Fruit fly (Drosophila melanogaster) whole organism, embryonic: Measurements from ENCODE around the gene CG32052.

Source experiments
- Ada2b ChIP-seq: fragments of 200-800 bp; sonication (Bioruptor generic); IDR thresholded peaks from 2 replicates; pipeline ENCODE4 v1.3.6; 2022; ENCODE audit warnings: missing biosample characterization, missing genetic modification characterization
- Atf6 ChIP-seq: fragments of 200-800 bp; sonication (Bioruptor generic); IDR thresholded peaks from 2 replicates; pipeline ENCODE4 v1.3.6; 2022; ENCODE audit warnings: missing biosample characterization, missing genetic modification characterization
- CG11560 ChIP-seq: fragments of 200-800 bp; sonication (Bioruptor generic); IDR thresholded peaks from 3 replicates; pipeline ENCODE4 v1.3.6; 2022; ENCODE audit warnings: missing biosample characterization, missing genetic modification characterization
- CG11695 ChIP-seq: fragments of 200-800 bp; sonication (Bioruptor generic); IDR thresholded peaks from 3 replicates; pipeline ENCODE4 v1.3.6; 2022; ENCODE audit warnings: missing biosample characterization, missing genetic modification characterization
- CG11723 ChIP-seq: fragments of 200-800 bp; sonication (Bioruptor generic); optimal IDR thresholded peaks from 2 replicates; lab custom pipeline; 2017; ENCODE audit warnings: missing biosample characterization, mild to moderate bottlenecking, missing genetic modification characterization
- CG12659 ChIP-seq: fragments of 200-800 bp; sonication (Bioruptor generic); optimal IDR thresholded peaks from 3 replicates; lab custom pipeline; 2017; ENCODE audit warnings: mild to moderate bottlenecking, missing biosample characterization, missing genetic modification reagents, missing genetic modification characterization
- CG13287 ChIP-seq: fragments of 200-800 bp; sonication (Bioruptor generic); IDR thresholded peaks from 2 replicates; pipeline ENCODE4 v1.3.6; 2022; ENCODE audit warnings: missing biosample characterization, missing genetic modification characterization; ENCODE audit not compliant: partially characterized antibody
- CG15479 ChIP-seq: fragments of 200-800 bp; sonication (Bioruptor generic); optimal IDR thresholded peaks from 3 replicates; lab custom pipeline; 2019; ENCODE audit warnings: missing biosample characterization, mild to moderate bottlenecking, missing genetic modification characterization, moderate library complexity
- CG16813 ChIP-seq: fragments of 200-800 bp; sonication (Bioruptor generic); IDR thresholded peaks from 3 replicates; pipeline ENCODE4 v1.3.6; 2022; ENCODE audit warnings: missing biosample characterization, missing genetic modification characterization; ENCODE audit not compliant: partially characterized antibody
- CG17802 ChIP-seq: fragments of 200-800 bp; sonication (Bioruptor generic); optimal IDR thresholded peaks from 2 replicates; lab custom pipeline; 2018; ENCODE audit warnings: missing biosample characterization, mild to moderate bottlenecking, missing genetic modification characterization, moderate library complexity
- CG2116 ChIP-seq: fragments of 200-800 bp; sonication (Bioruptor generic); optimal IDR thresholded peaks from 3 replicates; lab custom pipeline; 2018; ENCODE audit warnings: missing biosample characterization, mild to moderate bottlenecking, missing genetic modification characterization
- CG30020 ChIP-seq: fragments of 200-800 bp; optimal IDR thresholded peaks from 2 replicates; lab custom pipeline; 2019; ENCODE audit warnings: missing biosample characterization, mild to moderate bottlenecking, missing genetic modification characterization, moderate library complexity
- CG34224 ChIP-seq: fragments of 200-800 bp; sonication (Bioruptor generic); IDR thresholded peaks from 3 replicates; pipeline ENCODE4 v1.3.6; 2022; ENCODE audit warnings: missing biosample characterization, missing genetic modification characterization; ENCODE audit not compliant: partially characterized antibody
- CG8089 ChIP-seq: fragments of 200-800 bp; sonication (Bioruptor generic); optimal IDR thresholded peaks from 3 replicates; lab custom pipeline; 2016; ENCODE audit warnings: missing biosample characterization, missing genetic modification characterization
- CG8359 ChIP-seq: fragments of 200-800 bp; sonication (Bioruptor generic); optimal IDR thresholded peaks from 2 replicates; lab custom pipeline; 2017; ENCODE audit warnings: missing biosample characterization, mild to moderate bottlenecking, missing genetic modification characterization, borderline replicate concordance
- CG8478 ChIP-seq: fragments of >200 bp; optimal IDR thresholded peaks from 2 replicates; lab custom pipeline; 2018
- CG9437 ChIP-seq: fragments of 200-800 bp; sonication (Bioruptor generic); optimal IDR thresholded peaks from 2 replicates; lab custom pipeline; 2018; ENCODE audit warnings: missing biosample characterization, mild to moderate bottlenecking, missing genetic modification characterization
- Ets97D ChIP-seq: fragments of 200-800 bp; sonication (Bioruptor generic); optimal IDR thresholded peaks from 3 replicates; lab custom pipeline; 2016; ENCODE audit warnings: missing biosample characterization, missing genetic modification characterization
- HLHmδ ChIP-seq: fragments of 200-800 bp; sonication (Bioruptor generic); optimal IDR thresholded peaks from 2 replicates; lab custom pipeline; 2018; ENCODE audit warnings: missing biosample characterization, mild to moderate bottlenecking, missing genetic modification characterization, moderate library complexity
- Jarid2 ChIP-seq: fragments of 200-800 bp; sonication (Bioruptor generic); optimal IDR thresholded peaks from 3 replicates; lab custom pipeline; 2017; ENCODE audit warnings: mild to moderate bottlenecking, missing biosample characterization, missing genetic modification reagents, missing genetic modification characterization
- Mes4 ChIP-seq: fragments of 200-800 bp; sonication (Bioruptor generic); optimal IDR thresholded peaks from 2 replicates; lab custom pipeline; 2016; ENCODE audit warnings: missing biosample characterization, missing genetic modification characterization
- Myb ChIP-seq: fragments of 200-800 bp; sonication (Bioruptor generic); optimal IDR thresholded peaks from 2 replicates; lab custom pipeline; 2016; ENCODE audit warnings: missing biosample characterization, missing genetic modification characterization
- Nf-YC ChIP-seq: fragments of 200-800 bp; optimal IDR thresholded peaks from 3 replicates; lab custom pipeline; 2019; ENCODE audit warnings: missing biosample characterization, mild to moderate bottlenecking, missing genetic modification characterization, moderate library complexity
- amos ChIP-seq: fragments of 200-800 bp; sonication (Bioruptor generic); IDR thresholded peaks from 2 replicates; pipeline ENCODE4 v1.3.6; 2022; ENCODE audit warnings: missing biosample characterization, missing genetic modification characterization; ENCODE audit not compliant: partially characterized antibody
- ash1 ChIP-seq: fragments of 200-800 bp; sonication (Bioruptor generic); optimal IDR thresholded peaks from 2 replicates; lab custom pipeline; 2018; ENCODE audit warnings: missing biosample characterization, mild to moderate bottlenecking, missing genetic modification characterization
- bbx ChIP-seq: fragments of 200-800 bp; sonication (Bioruptor generic); IDR thresholded peaks from 2 replicates; pipeline ENCODE4 v1.3.6; 2022; ENCODE audit warnings: missing biosample characterization, missing genetic modification characterization; ENCODE audit not compliant: partially characterized antibody
- bowl ChIP-seq: fragments of 200-800 bp; sonication (Bioruptor generic); IDR thresholded peaks from 2 replicates; pipeline ENCODE4 v1.3.6; 2022; ENCODE audit warnings: missing biosample characterization, missing genetic modification characterization
- dmrt11E ChIP-seq: fragments of 200-800 bp; sonication (Bioruptor generic); optimal IDR thresholded peaks from 3 replicates; lab custom pipeline; 2018; ENCODE audit warnings: missing biosample characterization, mild to moderate bottlenecking, missing genetic modification characterization, moderate library complexity
- dysf ChIP-seq: fragments of 200-800 bp; sonication (Bioruptor generic); IDR thresholded peaks from 3 replicates; pipeline ENCODE4 v1.3.6; 2022; ENCODE audit warnings: missing biosample characterization, missing genetic modification characterization
- ewg ChIP-seq: fragments of 200-800 bp; sonication (Bioruptor generic); optimal IDR thresholded peaks from 3 replicates; lab custom pipeline; 2017; ENCODE audit warnings: mild to moderate bottlenecking, missing biosample characterization, missing genetic modification reagents, missing genetic modification characterization
- exex ChIP-seq: fragments of 200-800 bp; sonication (Bioruptor generic); optimal IDR thresholded peaks from 4 replicates; lab custom pipeline; 2018; ENCODE audit warnings: missing biosample characterization, mild to moderate bottlenecking, missing genetic modification characterization, moderate library complexity
- hth ChIP-seq: fragments of >200 bp; optimal IDR thresholded peaks from 2 replicates; lab custom pipeline; 2017; ENCODE audit warnings: inconsistent platforms
- lab ChIP-seq: fragments of 200-800 bp; sonication (Bioruptor generic); optimal IDR thresholded peaks from 3 replicates; lab custom pipeline; 2017; ENCODE audit warnings: missing biosample characterization, missing genetic modification characterization, mild to moderate bottlenecking, moderate library complexity, missing genetic modification reagents
- onecut ChIP-seq: fragments of 200-800 bp; sonication (Bioruptor generic); IDR thresholded peaks from 2 replicates; pipeline ENCODE4 v1.3.6; 2022; ENCODE audit warnings: missing biosample characterization, missing genetic modification characterization
- pan ChIP-seq, 4 experiments: fragments of >200 bp in 3 of 4; fragments of 200-800 bp in 1 of 4; sonication (Bioruptor generic) in 1 of 4; optimal IDR thresholded peaks in 3 of 4; IDR thresholded peaks in 1 of 4; 2 replicates each; pipeline versions ENCODE4 v1.3.6 to Lab custom; 2017 to 2022; ENCODE audit warnings: missing biosample characterization in 2 of 4, missing genetic modification characterization in 2 of 4, mixed read lengths in 1 of 4
- pb ChIP-seq: fragments of 200-800 bp; sonication (Bioruptor generic); optimal IDR thresholded peaks from 3 replicates; lab custom pipeline; 2016; ENCODE audit warnings: missing biosample characterization, missing genetic modification characterization
- pzg ChIP-seq: fragments of 200-800 bp; sonication (Bioruptor generic); optimal IDR thresholded peaks from 3 replicates; lab custom pipeline; 2018; ENCODE audit warnings: missing biosample characterization, mild to moderate bottlenecking, missing genetic modification characterization, moderate library complexity
- scrt ChIP-seq: fragments of 200-800 bp; sonication (Bioruptor generic); optimal IDR thresholded peaks from 2 replicates; lab custom pipeline; 2018; ENCODE audit warnings: missing biosample characterization, mild to moderate bottlenecking, missing genetic modification characterization, moderate library complexity
- shn ChIP-seq: fragments of 200-800 bp; sonication (Bioruptor generic); optimal IDR thresholded peaks from 3 replicates; lab custom pipeline; 2016; ENCODE audit warnings: missing biosample characterization, missing genetic modification characterization
- slbo ChIP-seq: fragments of 200-800 bp; sonication (Bioruptor generic); IDR thresholded peaks from 2 replicates; pipeline ENCODE4 v1.3.6; 2022; ENCODE audit warnings: missing biosample characterization, missing genetic modification characterization
- sqz ChIP-seq: fragments of 200-800 bp; sonication (Bioruptor generic); optimal IDR thresholded peaks from 3 replicates; lab custom pipeline; 2018; ENCODE audit warnings: missing biosample characterization, mild to moderate bottlenecking, missing genetic modification characterization
- stwl ChIP-seq: fragments of 200-800 bp; sonication (Bioruptor generic); optimal IDR thresholded peaks from 3 replicates; lab custom pipeline; 2018; ENCODE audit warnings: missing biosample characterization, mild to moderate bottlenecking, missing genetic modification characterization, moderate library complexity
- sug ChIP-seq: fragments of 200-800 bp; optimal IDR thresholded peaks from 2 replicates; lab custom pipeline; 2019; ENCODE audit warnings: missing biosample characterization, mild to moderate bottlenecking, missing genetic modification characterization, moderate library complexity
- twi ChIP-seq: fragments of 200-800 bp; optimal IDR thresholded peaks from 2 replicates; lab custom pipeline; 2019; ENCODE audit warnings: missing biosample characterization, mild to moderate bottlenecking, missing genetic modification characterization, moderate library complexity
- usp ChIP-seq: fragments of >200 bp; optimal IDR thresholded peaks from 2 replicates; lab custom pipeline; 2017; ENCODE audit warnings: missing biosample characterization, missing genetic modification characterization
- wek ChIP-seq: fragments of 200-800 bp; sonication (Bioruptor generic); optimal IDR thresholded peaks from 3 replicates; lab custom pipeline; 2018; ENCODE audit warnings: missing biosample characterization, mild to moderate bottlenecking, missing genetic modification characterization, moderate library complexity
- zfh1 ChIP-seq: fragments of 200-800 bp; sonication (Bioruptor generic); IDR thresholded peaks from 3 replicates; pipeline ENCODE4 v1.3.6; 2022; ENCODE audit warnings: missing biosample characterization, missing genetic modification characterization

Gene CG32052

dm6 chr3L:9854583-9855519, 68.0 kb downstream of the CG32052 start, which contains the start of gene RasGAP1 (continued):
- TF ChIP-seq CG11695 (GFP tag; lab: Robert Waterston, UW) (no peak), wek (GFP tag; lab: Kevin White, UChicago) (no peak), Mes4 (no peak), CG16813 (GFP tag; lab: Robert Waterston, UW) (peak; percentile 40; the same call in 1 of the 3 replicates), stwl (tag; lab: Kevin White, UChicago) (peak; percentile 43), pb (peak; percentile 48), zfh1 (GFP tag; lab: Robert Waterston, UW) (peak; percentile 37; the same call in 1 of the 3 replicates), slbo (GFP tag; lab: Robert Waterston, UW) (peak; percentile 54), CG30020 (tag; lab: Kevin White, UChicago) (peak; percentile 20), Atf6 (GFP tag; lab: Robert Waterston, UW) (0 out of 2 replicates have a peak, but pooled peaks have one; percentile 26), shn (GFP tag; lab: Kevin White, UChicago) (peak; percentile 11), Nf-YC (tag; lab: Kevin White, UChicago) (peak; percentile 9), CG15479 (GFP tag; lab: Kevin White, UChicago) (peak; percentile 32), Myb (GFP tag; lab: Kevin White, UChicago) (peak; percentile 9), onecut (GFP tag; lab: Robert Waterston, UW) (no peak), pzg (GFP tag; lab: Kevin White, UChicago) (peak; percentile 66), bowl (GFP tag; lab: Robert Waterston, UW) (no peak), ash1 (no peak), CG8089 (no peak), CG13287 (GFP tag; lab: Robert Waterston, UW) (peak; percentile 59), HLHmδ (GFP tag; lab: Kevin White, UChicago) (peak; percentile 47), scrt (GFP tag; lab: Kevin White, UChicago) (peak; percentile 87), Ada2b (GFP tag; lab: Robert Waterston, UW) (no peak), CG17802 (tag; lab: Kevin White, UChicago) (peak; percentile 11), lab (GFP tag; lab: Kevin White, UChicago) (peak; percentile 4), CG34224 (0 out of 3 replicates have a peak, but pooled peaks have one; percentile 16), CG9437 (GFP tag; lab: Kevin White, UChicago) (peak; percentile 2), sug (tag; lab: Kevin White, UChicago) (peak; percentile 22), ewg (peak; percentile 50), Ets97D (GFP tag; lab: Kevin White, UChicago) (peak; percentile 10), exex (tag; lab: Kevin White, UChicago) (no peak), twi (tag; lab: Kevin White, UChicago) (no peak), usp (GFP tag; lab: Kevin White, UChicago) (no peak), CG8359 (GFP tag; lab: Kevin White, UChicago) (no peak), CG2116 (GFP tag; lab: Kevin White, UChicago) (peak; percentile 95), amos (GFP tag; lab: Robert Waterston, UW) (peak; percentile 46), CG12659 (peak; percentile 36), Jarid2 (GFP tag; lab: Kevin White, UChicago) (peak; percentile 78), CG11560 (tag; lab: Robert Waterston, UW) (peak; percentile 95), sqz (GFP tag; lab: Kevin White, UChicago) (peak; percentile 24), hth (no peak), bbx (GFP tag; lab: Robert Waterston, UW) (peak; percentile 54; the same call in 1 of the 2 replicates), dysf (GFP tag; lab: Robert Waterston, UW) (no peak), dmrt11E (tag; lab: Kevin White, UChicago) (no peak), CG8478 (lab: Kevin White, UChicago) (peak; percentile 72), pan (optimal IDR thresholded peaks at IDR 0.05; lab: Kevin White, UChicago) (no peak), pan (GFP tag; optimal IDR thresholded peaks at IDR 0.05 in 1 of 2, IDR thresholded peaks at IDR 0.05 in 1 of 2) (no peak), CG11723 (no peak)
